Fruit fly (Drosophila melanogaster): ENCODE measurements around the gene Arp1.

- no peak for TF ChIP-seq CG8478 (optimal IDR thresholded peaks at IDR 0.05)
- no peak for TF ChIP-seq psq (optimal IDR thresholded peaks at IDR 0.05)
- no peak for TF ChIP-seq Dll (optimal IDR thresholded peaks at IDR 0.05)
- no peak for TF ChIP-seq EcR (GFP tag; optimal IDR thresholded peaks at IDR 0.05)
Measured at dm6 chr3R:12701257-12701656, 9.7 kb downstream of the Arp1 start.

All from whole organism.